Fruit fly (Drosophila melanogaster): ENCODE measurements around the gene CG3792.

dm6 chr2L:5020479-5020878 lies 43.4 kb downstream of the CG3792 start:
- TF ChIP-seq CTCF (optimal IDR thresholded peaks at IDR 0.05) (no peak), CG8478 (optimal IDR thresholded peaks at IDR 0.05) (no peak)

All from S2 (cell line).